Worm (Caenorhabditis elegans): ENCODE results near the gene enri-2.
A peak's percentile ranks its signal among the peaks of the same experiment; 100 is the strongest.

Gene enri-2

DNA sequence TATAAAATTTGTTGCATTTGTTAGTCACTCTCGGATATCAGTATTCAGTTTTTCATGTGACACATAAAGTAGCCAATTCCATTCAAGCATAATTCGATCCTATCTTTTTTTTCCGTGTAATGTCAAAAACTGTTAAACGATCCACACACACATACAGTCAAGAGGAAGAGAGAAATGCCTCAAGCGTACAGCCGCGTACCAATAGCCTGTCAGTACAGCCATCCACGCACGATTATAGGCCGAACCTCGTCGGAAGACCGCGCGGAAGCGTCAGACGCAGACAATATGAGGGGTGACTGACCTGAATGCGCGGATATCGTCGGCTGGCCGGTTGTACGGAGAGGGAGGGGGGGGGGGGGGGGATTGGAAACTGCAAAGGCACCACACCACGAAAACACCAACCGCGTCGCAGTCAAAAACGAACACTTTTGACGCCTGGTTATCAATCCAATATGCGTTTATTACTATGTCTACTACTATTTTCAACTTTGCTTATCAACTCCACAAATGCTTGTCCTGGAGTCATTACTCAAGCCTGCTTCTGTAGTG is 32.0 kb downstream of the enri-2 start, which contains the start of gene let-4 (continued):
- TF ChIP-seq bed-3 (GFP tag; optimal IDR thresholded peaks at IDR 0.05) (no peak), ztf-11 (tag; optimal IDR thresholded peaks at IDR 0.05) (no peak), zip-8 (tag; optimal IDR thresholded peaks at IDR 0.05) (no peak), mep-1 (tag; optimal IDR thresholded peaks at IDR 0.05) (no peak), unc-62 (GFP tag; optimal IDR thresholded peaks at IDR 0.05) (no peak)

DNA sequence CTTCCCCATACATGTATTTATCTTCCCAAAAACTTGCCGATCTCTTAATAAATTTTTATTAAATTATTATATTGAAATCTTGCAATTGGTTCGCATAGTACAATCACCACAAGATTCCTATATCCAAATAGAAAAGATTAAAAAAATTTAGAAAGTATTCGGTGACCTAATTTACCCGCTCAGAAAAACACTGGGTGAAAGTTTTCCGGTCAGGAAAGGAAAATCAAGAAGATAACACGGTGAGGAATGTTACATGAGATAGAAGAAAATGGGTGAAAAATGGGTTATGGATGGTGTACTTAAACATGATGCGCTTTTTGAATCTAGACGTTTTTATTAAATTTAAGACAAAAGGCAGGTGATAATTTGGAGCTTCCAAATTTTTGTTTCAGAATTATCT is 35.2 kb downstream of the enri-2 start:
- TF ChIP-seq blmp-1 (tag; optimal IDR thresholded peaks at IDR 0.05) (peak; percentile 64), unc-39 (tag; optimal IDR thresholded peaks at IDR 0.05) (no peak)

DNA sequence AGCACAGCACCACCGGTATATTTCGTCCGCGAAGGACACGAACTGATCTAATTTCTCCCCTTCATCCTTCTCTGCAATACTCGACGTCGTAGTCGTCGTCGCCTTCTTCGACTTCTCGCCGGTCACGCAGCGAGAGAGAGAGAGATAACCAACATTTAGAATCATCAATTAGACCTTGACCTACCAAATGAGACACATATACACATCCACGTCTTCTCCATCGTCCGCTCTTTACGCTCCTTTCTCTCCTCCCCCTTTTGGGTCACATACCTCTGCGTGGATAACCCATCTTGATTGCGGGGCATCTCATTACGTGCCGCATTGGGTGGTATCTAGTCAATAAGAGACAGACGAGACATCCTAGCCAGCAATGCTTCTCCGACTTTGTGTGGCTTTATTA is 35.8 kb downstream of the enri-2 start, which contains the start of gene sym-1:
Gene sym-1, plus strand, starts transcription at position 194 of the 400 bp plus-strand sequence.
- peak; percentile 84 for TF ChIP-seq elt-1 (tag; optimal IDR thresholded peaks at IDR 0.05; ENCODE audit: borderline replicate concordance, insufficient read depth)
- no peak for TF ChIP-seq unc-39 (tag; optimal IDR thresholded peaks at IDR 0.05)
- no peak for TF ChIP-seq ceh-39 (tag; optimal IDR thresholded peaks at IDR 0.05)
- no peak for TF ChIP-seq elt-3 (tag; optimal IDR thresholded peaks at IDR 0.05)
- TF ChIP-seq mls-2 (tag; optimal IDR thresholded peaks at IDR 0.05) = no peak
- TF ChIP-seq ceh-43 (GFP tag; optimal IDR thresholded peaks at IDR 0.05) = no peak
- TF ChIP-seq nhr-12 (tag; optimal IDR thresholded peaks at IDR 0.05) = no peak
- no peak for TF ChIP-seq tbx-8 (GFP tag; optimal IDR thresholded peaks at IDR 0.05)
- no peak for TF ChIP-seq hlh-1 (tag; optimal IDR thresholded peaks at IDR 0.05)
- TF ChIP-seq flh-1 (GFP tag; optimal IDR thresholded peaks at IDR 0.05) = no peak
- no peak for TF ChIP-seq snpc-4 (tag; optimal IDR thresholded peaks at IDR 0.05)
- TF ChIP-seq M03D4.4 (tag; optimal IDR thresholded peaks at IDR 0.05) = no peak
- TF ChIP-seq ceh-83 (GFP tag; optimal IDR thresholded peaks at IDR 0.05) = peak; percentile 27
- no peak for TF ChIP-seq ztf-11 (tag; optimal IDR thresholded peaks at IDR 0.05)
- TF ChIP-seq nhr-237 (tag; optimal IDR thresholded peaks at IDR 0.05) = no peak
- no peak for TF ChIP-seq sem-2 (GFP tag; optimal IDR thresholded peaks at IDR 0.05)
- TF ChIP-seq drap-1 (GFP tag; optimal IDR thresholded peaks at IDR 0.05) = no peak
- no peak for TF ChIP-seq lin-13 (tag; optimal IDR thresholded peaks at IDR 0.05)
- peak; percentile 27 for TF ChIP-seq nhr-2 (tag; optimal IDR thresholded peaks at IDR 0.05)
- no peak for TF ChIP-seq unc-120 (tag; optimal IDR thresholded peaks at IDR 0.05; ENCODE audit: poor library complexity, severe bottlenecking)
- TF ChIP-seq lin-32 (GFP tag; optimal IDR thresholded peaks at IDR 0.05) = no peak
- no peak for TF ChIP-seq sptf-1 (tag; optimal IDR thresholded peaks at IDR 0.05)
- no peak for TF ChIP-seq zip-8 (tag; optimal IDR thresholded peaks at IDR 0.05)
- TF ChIP-seq blmp-1 (tag; optimal IDR thresholded peaks at IDR 0.05) = no peak
- TF ChIP-seq mab-5 (tag; optimal IDR thresholded peaks at IDR 0.05) = no peak
- TF ChIP-seq ces-1 (GFP tag; optimal IDR thresholded peaks at IDR 0.05) = no peak
- no peak for TF ChIP-seq nhr-76 (tag; optimal IDR thresholded peaks at IDR 0.05)
- no peak for TF ChIP-seq mep-1 (tag; optimal IDR thresholded peaks at IDR 0.05)
- no peak for TF ChIP-seq nhr-28 (tag; optimal IDR thresholded peaks at IDR 0.05)
- no peak for TF ChIP-seq lsy-2 (tag; optimal IDR thresholded peaks at IDR 0.05)
- no peak for TF ChIP-seq pha-4 (tag; optimal IDR thresholded peaks at IDR 0.05)
- no peak for TF ChIP-seq bed-3 (GFP tag; optimal IDR thresholded peaks at IDR 0.05)
- TF ChIP-seq cnd-1 (tag; optimal IDR thresholded peaks at IDR 0.05) = peak; percentile 2
- no peak for TF ChIP-seq unc-62 (GFP tag; optimal IDR thresholded peaks at IDR 0.05)
- TF ChIP-seq ham-2 (GFP tag; optimal IDR thresholded peaks at IDR 0.05) = peak; percentile 89

DNA sequence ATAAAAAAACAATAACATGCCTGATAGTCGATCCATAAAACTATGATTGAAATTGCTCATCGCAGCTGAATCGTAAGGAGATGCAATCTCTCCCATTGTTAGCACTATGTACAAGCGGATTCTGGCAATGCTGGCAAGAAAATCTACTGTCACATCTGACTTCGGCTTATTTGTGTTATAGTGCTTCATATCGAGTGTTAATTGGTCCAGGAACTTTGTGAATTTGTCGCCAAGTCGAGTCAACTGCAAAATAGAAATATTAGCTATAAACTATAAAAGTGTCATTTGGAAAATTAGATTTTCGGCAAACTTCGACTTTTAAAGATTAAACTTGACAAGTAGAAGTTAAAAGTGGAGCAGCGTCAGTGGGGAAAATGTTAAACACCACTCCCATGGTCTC is 38.7 kb downstream of the enri-2 start:
- TF ChIP-seq ham-2 (GFP tag; optimal IDR thresholded peaks at IDR 0.05) (no peak), hlh-1 (tag; optimal IDR thresholded peaks at IDR 0.05) (no peak), nhr-2 (tag; optimal IDR thresholded peaks at IDR 0.05) (no peak)

Measured in whole organism, mixed stage, embryonic.